Fruit fly (Drosophila melanogaster) whole organism, embryonic: ENCODE measurements around the gene CG1896.
A peak's percentile ranks its signal among the peaks of the same experiment; 100 is the strongest.

ENCODE experiments used
- Adf1 ChIP-seq: fragments of 200-800 bp; sonication (Bioruptor generic); IDR thresholded peaks from 2 replicates; pipeline ENCODE4 v1.3.6; 2022; ENCODE audit warnings: missing biosample characterization, missing genetic modification characterization
- Aef1 ChIP-seq: fragments of 200-800 bp; sonication (Bioruptor generic); IDR thresholded peaks from 3 replicates; pipeline ENCODE4 v1.3.6; 2022; ENCODE audit warnings: missing biosample characterization, missing genetic modification characterization
- CG10267 ChIP-seq: fragments of 200-800 bp; sonication (Bioruptor generic); optimal IDR thresholded peaks from 2 replicates; lab custom pipeline; 2018; ENCODE audit warnings: missing biosample characterization, mild to moderate bottlenecking, missing genetic modification characterization, moderate library complexity
- CG10543 ChIP-seq: fragments of 200-800 bp; sonication (Bioruptor generic); optimal IDR thresholded peaks from 3 replicates; lab custom pipeline; 2017; ENCODE audit warnings: missing biosample characterization, mild to moderate bottlenecking, missing genetic modification characterization, moderate library complexity
- CG10979 ChIP-seq: fragments of 200-800 bp; sonication (Bioruptor generic); optimal IDR thresholded peaks from 2 replicates; lab custom pipeline; 2018; ENCODE audit warnings: missing biosample characterization, mild to moderate bottlenecking, missing genetic modification characterization, moderate library complexity
- CG11093 ChIP-seq: fragments of 200-800 bp; sonication (Bioruptor generic); IDR thresholded peaks from 3 replicates; pipeline ENCODE4 v1.3.6; 2022; ENCODE audit warnings: missing biosample characterization, missing genetic modification characterization
- CG12219 ChIP-seq: fragments of 200-800 bp; sonication (Bioruptor generic); optimal IDR thresholded peaks from 3 replicates; lab custom pipeline; 2018; ENCODE audit warnings: missing biosample characterization, mild to moderate bottlenecking, missing genetic modification characterization
- CG1233 ChIP-seq: fragments of 200-800 bp; sonication (Bioruptor generic); optimal IDR thresholded peaks from 4 replicates; lab custom pipeline; 2018; ENCODE audit warnings: missing biosample characterization, mild to moderate bottlenecking, missing genetic modification characterization
- CG13296 ChIP-seq: fragments of 200-800 bp; sonication (Bioruptor generic); optimal IDR thresholded peaks from 3 replicates; lab custom pipeline; 2018; ENCODE audit warnings: missing biosample characterization, mild to moderate bottlenecking, missing genetic modification characterization
- CG31365 ChIP-seq: fragments of 200-800 bp; sonication (Bioruptor generic); optimal IDR thresholded peaks from 2 replicates; lab custom pipeline; 2018; ENCODE audit warnings: missing biosample characterization, mild to moderate bottlenecking, missing genetic modification characterization
- CG6272 ChIP-seq: fragments of 200-800 bp; sonication (Bioruptor generic); IDR thresholded peaks from 2 replicates; pipeline ENCODE4 v1.3.6; 2022; ENCODE audit warnings: missing biosample characterization, missing genetic modification characterization
- CG6813 ChIP-seq: fragments of 200-800 bp; sonication (Bioruptor generic); optimal IDR thresholded peaks from 2 replicates; lab custom pipeline; 2017; ENCODE audit warnings: missing biosample characterization, missing genetic modification characterization, mild to moderate bottlenecking, moderate library complexity, missing genetic modification reagents
- CG8388 ChIP-seq: fragments of 200-800 bp; sonication (Bioruptor generic); optimal IDR thresholded peaks from 2 replicates; lab custom pipeline; 2019; ENCODE audit warnings: missing biosample characterization, mild to moderate bottlenecking, missing genetic modification characterization, moderate library complexity
- CG8924 ChIP-seq: fragments of 200-800 bp; optimal IDR thresholded peaks from 3 replicates; lab custom pipeline; 2019; ENCODE audit warnings: missing biosample characterization, mild to moderate bottlenecking, missing genetic modification characterization, moderate library complexity
- CG9437 ChIP-seq: fragments of 200-800 bp; sonication (Bioruptor generic); optimal IDR thresholded peaks from 2 replicates; lab custom pipeline; 2018; ENCODE audit warnings: missing biosample characterization, mild to moderate bottlenecking, missing genetic modification characterization
- Camta ChIP-seq: fragments of 200-800 bp; sonication (Bioruptor generic); optimal IDR thresholded peaks from 2 replicates; lab custom pipeline; 2016; ENCODE audit warnings: missing biosample characterization, missing genetic modification characterization
- CrebB ChIP-seq: fragments of 200-800 bp; sonication (Bioruptor generic); optimal IDR thresholded peaks from 3 replicates; lab custom pipeline; 2018; ENCODE audit warnings: missing biosample characterization, mild to moderate bottlenecking, missing genetic modification characterization
- D19A ChIP-seq: fragments of 200-800 bp; optimal IDR thresholded peaks from 3 replicates; lab custom pipeline; 2019; ENCODE audit warnings: missing biosample characterization, mild to moderate bottlenecking, missing genetic modification characterization, moderate library complexity
- Dip3 ChIP-seq: fragments of 200-800 bp; sonication (Bioruptor generic); optimal IDR thresholded peaks from 3 replicates; lab custom pipeline; 2016; ENCODE audit warnings: missing biosample characterization, missing genetic modification characterization
- Doc2 ChIP-seq: fragments of 200-800 bp; sonication (Bioruptor generic); IDR thresholded peaks from 2 replicates; pipeline ENCODE4 v1.3.6; 2022; ENCODE audit warnings: missing biosample characterization, missing genetic modification characterization
- Drgx ChIP-seq: fragments of 200-800 bp; sonication (Bioruptor generic); IDR thresholded peaks from 2 replicates; pipeline ENCODE4 v1.3.6; 2022; ENCODE audit warnings: missing biosample characterization, missing genetic modification characterization
- E2f1 ChIP-seq: fragments of 200-800 bp; sonication (Bioruptor generic); IDR thresholded peaks from 2 replicates; pipeline ENCODE4 v1.3.6; 2022; ENCODE audit warnings: missing biosample characterization, missing genetic modification characterization
- Lim3 ChIP-seq: fragments of 200-800 bp; sonication (Bioruptor generic); IDR thresholded peaks from 2 replicates; pipeline ENCODE4 v1.3.6; 2022; ENCODE audit warnings: missing biosample characterization, missing genetic modification characterization
- NC2β ChIP-seq: fragments of 200-800 bp; sonication (Bioruptor generic); optimal IDR thresholded peaks from 2 replicates; lab custom pipeline; 2016; ENCODE audit warnings: missing biosample characterization, missing genetic modification characterization
- NFAT ChIP-seq: fragments of 200-800 bp; sonication (Bioruptor generic); IDR thresholded peaks from 2 replicates; pipeline ENCODE4 v1.3.6; 2022; ENCODE audit warnings: missing biosample characterization, missing genetic modification characterization
- Oaz ChIP-seq: fragments of 200-800 bp; sonication (Bioruptor generic); IDR thresholded peaks from 2 replicates; pipeline ENCODE4 v1.3.6; 2022; ENCODE audit warnings: missing biosample characterization, missing genetic modification characterization
- Spps ChIP-seq: fragments of 200-800 bp; sonication (Bioruptor generic); optimal IDR thresholded peaks from 2 replicates; lab custom pipeline; 2018; ENCODE audit warnings: missing biosample characterization, mild to moderate bottlenecking, missing genetic modification characterization
- Tbp ChIP-seq: fragments of >200 bp; optimal IDR thresholded peaks from 2 replicates; lab custom pipeline; 2018; ENCODE audit warnings: missing biosample characterization, missing genetic modification characterization
- amos ChIP-seq: fragments of 200-800 bp; sonication (Bioruptor generic); IDR thresholded peaks from 2 replicates; pipeline ENCODE4 v1.3.6; 2022; ENCODE audit warnings: missing biosample characterization, missing genetic modification characterization; ENCODE audit not compliant: partially characterized antibody
- bbx ChIP-seq: fragments of 200-800 bp; sonication (Bioruptor generic); IDR thresholded peaks from 2 replicates; pipeline ENCODE4 v1.3.6; 2022; ENCODE audit warnings: missing biosample characterization, missing genetic modification characterization; ENCODE audit not compliant: partially characterized antibody
- cato ChIP-seq: fragments of 200-800 bp; sonication (Bioruptor generic); optimal IDR thresholded peaks from 2 replicates; lab custom pipeline; 2016; ENCODE audit warnings: missing biosample characterization, missing genetic modification characterization, borderline replicate concordance
- croc ChIP-seq: fragments of 200-800 bp; sonication (Bioruptor generic); conservative IDR thresholded peaks from 3 replicates; pipeline ENCODE4 v1.3.6; 2022; ENCODE audit warnings: missing biosample characterization, missing genetic modification characterization
- emc ChIP-seq: fragments of 200-800 bp; sonication (Bioruptor generic); optimal IDR thresholded peaks from 2 replicates; lab custom pipeline; 2016; ENCODE audit warnings: missing biosample characterization, missing genetic modification characterization
- ems ChIP-seq: fragments of 200-800 bp; sonication (Bioruptor generic); optimal IDR thresholded peaks from 3 replicates; lab custom pipeline; 2016; ENCODE audit warnings: missing biosample characterization, missing genetic modification characterization
- gcm ChIP-seq: fragments of 200-800 bp; sonication (Bioruptor generic); optimal IDR thresholded peaks from 2 replicates; lab custom pipeline; 2019; ENCODE audit warnings: missing biosample characterization, mild to moderate bottlenecking, missing genetic modification characterization, moderate library complexity
- gcm2 ChIP-seq: fragments of 200-800 bp; sonication (Bioruptor generic); optimal IDR thresholded peaks from 2 replicates; lab custom pipeline; 2016; ENCODE audit warnings: missing biosample characterization, missing genetic modification characterization
- grau ChIP-seq: fragments of 200-800 bp; optimal IDR thresholded peaks from 3 replicates; lab custom pipeline; 2019; ENCODE audit warnings: missing biosample characterization, mild to moderate bottlenecking, missing genetic modification characterization, moderate library complexity
- hb ChIP-seq: fragments of 200-800 bp; sonication (Bioruptor generic); IDR thresholded peaks from 3 replicates; pipeline ENCODE4 v1.3.6; 2022; ENCODE audit warnings: missing biosample characterization, missing genetic modification characterization; ENCODE audit not compliant: partially characterized antibody
- luna ChIP-seq: fragments of 200-800 bp; sonication (Bioruptor generic); optimal IDR thresholded peaks from 2 replicates; lab custom pipeline; 2016; ENCODE audit warnings: missing biosample characterization, missing genetic modification characterization
- nau ChIP-seq: fragments of 200-800 bp; sonication (Bioruptor generic); optimal IDR thresholded peaks from 3 replicates; lab custom pipeline; 2017; ENCODE audit warnings: missing biosample characterization, mild to moderate bottlenecking, missing genetic modification characterization, missing genetic modification reagents
- pb ChIP-seq: fragments of 200-800 bp; sonication (Bioruptor generic); optimal IDR thresholded peaks from 3 replicates; lab custom pipeline; 2016; ENCODE audit warnings: missing biosample characterization, missing genetic modification characterization
- peb ChIP-seq: fragments of 200-800 bp; sonication (Bioruptor generic); IDR thresholded peaks from 2 replicates; pipeline ENCODE4 v1.3.6; 2022; ENCODE audit warnings: missing biosample characterization, missing genetic modification characterization
- prd ChIP-seq, 3 experiments: fragments of >200 bp in 2 of 3; fragments of 200-800 bp in 1 of 3; sonication (Bioruptor generic) in 1 of 3; optimal IDR thresholded peaks in 2 of 3; IDR thresholded peaks in 1 of 3; 2 replicates in 2 of 3; 3 replicates in 1 of 3; pipeline versions ENCODE4 v1.3.6 to Lab custom; 2017 to 2022; ENCODE audit warnings: missing biosample characterization in 1 of 3, missing genetic modification characterization in 1 of 3
- row ChIP-seq: fragments of 200-800 bp; sonication (Bioruptor generic); IDR thresholded peaks from 3 replicates; pipeline ENCODE4 v1.3.6; 2022; ENCODE audit warnings: missing biosample characterization, missing genetic modification characterization
- sens-2 ChIP-seq: fragments of 200-800 bp; sonication (Bioruptor generic); IDR thresholded peaks from 2 replicates; pipeline ENCODE4 v1.3.6; 2022; ENCODE audit warnings: missing biosample characterization, missing genetic modification characterization
- stwl ChIP-seq: fragments of 200-800 bp; sonication (Bioruptor generic); optimal IDR thresholded peaks from 3 replicates; lab custom pipeline; 2018; ENCODE audit warnings: missing biosample characterization, mild to moderate bottlenecking, missing genetic modification characterization, moderate library complexity
- sug ChIP-seq: fragments of 200-800 bp; optimal IDR thresholded peaks from 2 replicates; lab custom pipeline; 2019; ENCODE audit warnings: missing biosample characterization, mild to moderate bottlenecking, missing genetic modification characterization, moderate library complexity
- tgo ChIP-seq: fragments of 200-800 bp; sonication (Bioruptor generic); IDR thresholded peaks from 3 replicates; pipeline ENCODE4 v1.3.6; 2022; ENCODE audit warnings: missing biosample characterization, missing genetic modification characterization
- zf30C ChIP-seq: fragments of 200-800 bp; sonication (Bioruptor generic); optimal IDR thresholded peaks from 3 replicates; lab custom pipeline; 2018; ENCODE audit warnings: missing biosample characterization, mild to moderate bottlenecking, missing genetic modification characterization

CG1896 gene

dm6 chr3R:31748093-31748996 is 4.3 kb downstream of the CG1896 start (continued):
- no peak for TF ChIP-seq luna
- no peak for TF ChIP-seq CG8388 (GFP tag; lab: Kevin White, UChicago)
- TF ChIP-seq Oaz (GFP tag; lab: Robert Waterston, UW), result no peak
- TF ChIP-seq Drgx (GFP tag; lab: Robert Waterston, UW), result no peak
- TF ChIP-seq Camta (GFP tag; lab: Kevin White, UChicago), result no peak
- peak; percentile 77 for TF ChIP-seq CG10543
- TF ChIP-seq NFAT, result no peak
- TF ChIP-seq CG6813 (GFP tag; lab: Kevin White, UChicago), result peak; percentile 32
- TF ChIP-seq CG10267 (tag; lab: Kevin White, UChicago), result no peak
- TF ChIP-seq Dip3 (GFP tag; lab: Kevin White, UChicago), result no peak
- no peak for TF ChIP-seq CrebB (tag; lab: Kevin White, UChicago)
- TF ChIP-seq gcm (GFP tag; lab: Kevin White, UChicago), result peak; percentile 80
- no peak for TF ChIP-seq Lim3 (GFP tag; lab: Robert Waterston, UW)
- no peak for TF ChIP-seq row (GFP tag; lab: Robert Waterston, UW)
- no peak for TF ChIP-seq Spps (tag; lab: Kevin White, UChicago)
- TF ChIP-seq Doc2 (GFP tag; lab: Robert Waterston, UW), result no peak
- no peak for TF ChIP-seq CG1233 (GFP tag; lab: Kevin White, UChicago)
- TF ChIP-seq emc (GFP tag; lab: Kevin White, UChicago), result no peak
- TF ChIP-seq tgo, result no peak
- no peak for TF ChIP-seq peb (GFP tag; lab: Robert Waterston, UW)
- no peak for TF ChIP-seq Adf1
- TF ChIP-seq gcm2 (GFP tag; lab: Kevin White, UChicago), result no peak
- TF ChIP-seq NC2β, result no peak
- no peak for TF ChIP-seq CG13296 (GFP tag; lab: Kevin White, UChicago)
- no peak for TF ChIP-seq CG6272
- TF ChIP-seq sug (tag; lab: Kevin White, UChicago), result peak; percentile 54
- no peak for TF ChIP-seq CG12219 (GFP tag; lab: Kevin White, UChicago)
- no peak for TF ChIP-seq ems (GFP tag; lab: Kevin White, UChicago)
- no peak for TF ChIP-seq croc (GFP tag; lab: Robert Waterston, UW)
- TF ChIP-seq Tbp (GFP tag; lab: Kevin White, UChicago), result no peak
- TF ChIP-seq grau (tag; lab: Kevin White, UChicago), result no peak
- no peak for TF ChIP-seq amos
- TF ChIP-seq sens-2 (GFP tag; lab: Robert Waterston, UW), result no peak
- no peak for TF ChIP-seq CG31365 (tag; lab: Kevin White, UChicago)
- TF ChIP-seq Aef1 (GFP tag; lab: Robert Waterston, UW), result no peak
- TF ChIP-seq CG10979, result no peak
- no peak for TF ChIP-seq stwl (tag; lab: Kevin White, UChicago)
- no peak for TF ChIP-seq E2f1 (GFP tag; lab: Robert Waterston, UW)
- no peak for TF ChIP-seq nau (GFP tag; lab: Kevin White, UChicago)
- no peak for TF ChIP-seq hb (GFP tag; lab: Robert Waterston, UW)
- no peak for TF ChIP-seq bbx (GFP tag; lab: Robert Waterston, UW)
- no peak for TF ChIP-seq pb
- TF ChIP-seq CG9437 (GFP tag; lab: Kevin White, UChicago), result no peak
- no peak for TF ChIP-seq D19A (tag; lab: Kevin White, UChicago)
- TF ChIP-seq cato (GFP tag; lab: Kevin White, UChicago), result no peak
- TF ChIP-seq CG11093 (GFP tag; lab: Robert Waterston, UW), result no peak
- TF ChIP-seq zf30C (GFP tag; lab: Kevin White, UChicago), result no peak
- TF ChIP-seq CG8924 (tag; lab: Kevin White, UChicago), result peak; percentile 48
- TF ChIP-seq prd (optimal IDR thresholded peaks at IDR 0.05; lab: Kevin White, UChicago), result no peak
- TF ChIP-seq prd (GFP tag; IDR thresholded peaks at IDR 0.05; lab: Robert Waterston, UW), result no peak
